Worm (Caenorhabditis elegans) whole organism, early embryonic: Measurements from ENCODE around the gene aakg-1.
A peak's percentile ranks its signal among the peaks of the same experiment; 100 is the strongest.

Experiments
- B0310.2 ChIP-seq: sonication (generic microtip); optimal IDR thresholded peaks from 2 replicates; lab custom pipeline; 2016; ENCODE audit warnings: mild to moderate bottlenecking, missing genetic modification characterization, missing compliant biosample characterization
- F13C5.2 ChIP-seq: sonication (generic microtip); optimal IDR thresholded peaks from 2 replicates; lab custom pipeline; 2017; ENCODE audit warnings: mild to moderate bottlenecking, missing genetic modification characterization, inconsistent platforms, missing compliant biosample characterization
- aly-1 ChIP-seq: sonication (generic microtip); optimal IDR thresholded peaks from 2 replicates; lab custom pipeline; 2016; ENCODE audit warnings: missing genetic modification characterization, missing compliant biosample characterization
- ama-1 ChIP-seq: fragments of 150-350 bp; optimal IDR thresholded peaks from 2 replicates; lab custom pipeline; 2014
- ceh-13 ChIP-seq: fragments of 200-800 bp; sonication (Bioruptor generic); optimal IDR thresholded peaks from 2 replicates; lab custom pipeline; 2018; ENCODE audit warnings: mild to moderate bottlenecking, missing genetic modification characterization, missing compliant biosample characterization
- ceh-36 ChIP-seq: sonication (generic microtip); optimal IDR thresholded peaks from 2 replicates; lab custom pipeline; 2016; ENCODE audit warnings: missing genetic modification characterization, inconsistent platforms, missing compliant biosample characterization
- ets-7 ChIP-seq: sonication (generic microtip); optimal IDR thresholded peaks from 2 replicates; lab custom pipeline; 2016; ENCODE audit warnings: missing genotype, missing genetic modification characterization, missing compliant biosample characterization
- flt-1 ChIP-seq: fragments of 200-800 bp; sonication (Bioruptor generic); IDR thresholded peaks from 2 replicates; pipeline ENCODE4 v1.3.6; 2022; ENCODE audit warnings: missing genetic modification characterization, missing compliant biosample characterization
- hmbx-1 ChIP-seq: sonication (generic microtip); optimal IDR thresholded peaks from 2 replicates; lab custom pipeline; 2016; ENCODE audit warnings: mild to moderate bottlenecking, missing genetic modification characterization, missing compliant biosample characterization
- hmg-4 ChIP-seq: fragments of 200-800 bp; sonication (Bioruptor generic); optimal IDR thresholded peaks from 2 replicates; lab custom pipeline; 2018; ENCODE audit warnings: mild to moderate bottlenecking, missing genetic modification characterization, missing compliant biosample characterization
- hnd-1 ChIP-seq: sonication (generic microtip); optimal IDR thresholded peaks from 2 replicates; lab custom pipeline; 2016; ENCODE audit warnings: missing genetic modification characterization, missing compliant biosample characterization
- pes-1 ChIP-seq: fragments of 200-800 bp; sonication (Bioruptor generic); IDR thresholded peaks from 2 replicates; pipeline ENCODE4 v1.3.6; 2022; ENCODE audit warnings: missing genetic modification reagents, missing genetic modification characterization, missing compliant biosample characterization
- scrt-1 ChIP-seq: fragments of 200-800 bp; sonication (Bioruptor generic); IDR thresholded peaks from 2 replicates; pipeline ENCODE4 v1.3.6; 2022; ENCODE audit warnings: missing genetic modification characterization, missing compliant biosample characterization
- sea-1 ChIP-seq: fragments of 200-800 bp; sonication (Bioruptor generic); conservative IDR thresholded peaks from 2 replicates; pipeline ENCODE4 v1.3.6; 2022; ENCODE audit warnings: missing genetic modification characterization, missing compliant biosample characterization
- tbx-11 ChIP-seq: fragments of 200-800 bp; sonication (Bioruptor generic); IDR thresholded peaks from 2 replicates; pipeline ENCODE4 v1.3.6; 2022; ENCODE audit warnings: missing genetic modification characterization, missing compliant biosample characterization
- tbx-37 ChIP-seq: fragments of 200-800 bp; sonication (Bioruptor generic); conservative IDR thresholded peaks from 2 replicates; pipeline ENCODE4 v1.3.6; 2022; ENCODE audit warnings: missing genetic modification reagents, missing genetic modification characterization, missing compliant biosample characterization
- tra-4 ChIP-seq: sonication (generic microtip); optimal IDR thresholded peaks from 2 replicates; lab custom pipeline; 2017; ENCODE audit warnings: missing genetic modification characterization, missing compliant biosample characterization

aakg-1 gene

DNA sequence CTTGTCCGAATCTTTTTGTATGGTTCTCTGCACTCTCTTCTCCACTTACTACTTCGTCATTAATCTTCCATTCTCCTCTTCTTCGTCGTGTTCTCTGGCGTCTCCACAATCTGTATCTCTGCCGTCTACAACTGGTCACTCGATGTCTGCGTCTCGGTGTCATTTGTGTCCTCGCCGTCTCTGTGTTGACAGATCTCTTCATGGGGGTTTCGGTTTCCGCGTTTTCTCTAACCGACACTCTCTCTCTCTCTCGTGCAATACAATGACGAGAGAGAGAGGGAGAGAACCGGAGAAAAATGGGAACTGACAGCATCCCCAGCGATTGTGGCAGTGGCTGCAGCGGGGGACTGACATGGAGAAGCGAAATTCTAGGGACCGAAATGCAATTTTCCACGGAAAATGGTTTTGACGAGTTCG lies 37.3 kb upstream of the aakg-1 start:
- TF ChIP-seq tbx-37 (no peak), B0310.2 (tag; lab: Kevin White, UChicago) (no peak), hmbx-1 (no peak), flt-1 (GFP tag; lab: Robert Waterston, UW) (peak; percentile 60; the same call in 1 of the 2 replicates), F13C5.2 (tag; lab: Kevin White, UChicago) (peak; percentile 58), ets-7 (tag; lab: Kevin White, UChicago) (peak; percentile 51), pes-1 (GFP tag; lab: Robert Waterston, UW) (no peak), ceh-13 (GFP tag; lab: Kevin White, UChicago) (no peak), tbx-11 (GFP tag; lab: Robert Waterston, UW) (no peak), tra-4 (tag; lab: Kevin White, UChicago) (no peak), ceh-36 (tag; lab: Kevin White, UChicago) (peak; percentile 27), ama-1 (lab: Kevin White, UChicago) (no peak), sea-1 (GFP tag; lab: Robert Waterston, UW) (no peak), scrt-1 (GFP tag; lab: Robert Waterston, UW) (no peak), aly-1 (peak; percentile 43), hmg-4 (GFP tag; lab: Kevin White, UChicago) (peak; percentile 32)

DNA sequence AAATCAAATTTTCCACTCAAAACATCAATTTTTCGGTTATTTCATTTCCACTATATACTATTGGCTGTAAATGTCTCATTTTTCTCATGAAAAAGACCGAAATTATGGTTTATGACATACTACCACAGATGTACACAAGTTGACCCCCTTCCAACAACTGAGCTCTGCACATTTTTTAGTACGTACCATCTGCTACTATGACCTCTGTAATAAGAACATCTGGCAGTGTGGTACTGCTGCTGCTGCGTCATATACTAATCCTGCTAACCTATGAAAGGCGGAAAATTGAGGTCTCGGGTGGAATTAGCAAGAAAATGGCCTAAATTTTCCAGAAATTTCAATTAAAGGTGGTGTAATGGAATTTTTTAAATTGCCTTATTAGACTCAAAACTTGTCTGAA lies 36.2 kb upstream of the aakg-1 start:
- no peak for TF ChIP-seq ets-7 (tag; lab: Kevin White, UChicago)
- TF ChIP-seq pes-1 (GFP tag; lab: Robert Waterston, UW), result no peak
- no peak for TF ChIP-seq hnd-1 (tag; lab: Kevin White, UChicago)
- TF ChIP-seq tra-4 (tag; lab: Kevin White, UChicago), result no peak

DNA sequence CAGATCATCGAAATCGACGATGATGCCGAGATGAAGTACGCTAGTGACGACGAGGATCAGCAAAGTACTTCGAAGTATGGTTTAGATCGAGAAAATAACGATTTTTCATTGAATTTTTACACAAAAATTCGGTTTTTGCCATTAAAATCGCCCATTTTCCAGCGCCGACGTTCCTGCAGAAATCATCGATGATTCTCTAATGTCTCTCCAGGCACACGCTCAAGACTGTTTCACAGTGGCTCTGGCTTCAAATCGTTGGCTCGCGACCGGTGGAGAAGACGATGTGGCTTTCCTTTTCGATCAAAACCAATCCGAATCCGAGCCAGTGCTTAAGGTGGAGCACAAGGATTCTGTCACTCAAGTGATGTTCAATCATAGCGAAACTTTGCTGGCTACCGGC lies 34.2 kb upstream of the aakg-1 start:
- peak; percentile 20 for TF ChIP-seq hmg-4 (GFP tag; lab: Kevin White, UChicago)
- TF ChIP-seq tbx-11 (GFP tag; lab: Robert Waterston, UW), result no peak
- no peak for TF ChIP-seq F13C5.2 (tag; lab: Kevin White, UChicago)
- TF ChIP-seq aly-1, result no peak
- no peak for TF ChIP-seq ets-7 (tag; lab: Kevin White, UChicago)

DNA sequence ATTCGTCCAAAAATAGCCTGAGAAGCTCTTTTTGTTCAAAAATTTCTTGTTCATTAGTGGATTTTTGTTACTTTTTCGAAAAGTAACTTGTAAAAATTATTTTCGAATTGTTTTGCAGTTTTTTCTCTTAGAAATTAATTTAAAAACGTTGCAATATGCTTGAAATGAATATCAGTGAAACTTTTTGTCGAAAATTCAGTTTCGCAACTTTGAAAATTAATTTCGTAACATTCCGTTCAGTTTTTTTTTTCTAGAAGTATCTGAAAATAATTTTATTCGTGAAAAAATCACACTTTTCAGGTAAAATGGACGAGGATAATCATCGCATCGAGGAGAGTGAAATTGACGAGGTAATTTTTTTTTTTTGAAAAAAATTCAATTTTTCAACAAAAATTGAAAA lies 33.8 kb upstream of the aakg-1 start, which contains the start of gene Y111B2A.12:
Gene Y111B2A.12 (plus strand): TSS at position 301 of the 400 bp plus-strand sequence.
- no peak for TF ChIP-seq hmg-4 (GFP tag; lab: Kevin White, UChicago)
- TF ChIP-seq ceh-13 (GFP tag; lab: Kevin White, UChicago), result no peak
- TF ChIP-seq tbx-11 (GFP tag; lab: Robert Waterston, UW), result no peak
- TF ChIP-seq F13C5.2 (tag; lab: Kevin White, UChicago), result no peak
- no peak for TF ChIP-seq pes-1 (GFP tag; lab: Robert Waterston, UW)
- TF ChIP-seq tbx-37, result no peak
- TF ChIP-seq flt-1 (GFP tag; lab: Robert Waterston, UW), result no peak
- TF ChIP-seq ets-7 (tag; lab: Kevin White, UChicago), result no peak
- TF ChIP-seq hnd-1 (tag; lab: Kevin White, UChicago), result no peak
- no peak for TF ChIP-seq tra-4 (tag; lab: Kevin White, UChicago)
- no peak for TF ChIP-seq hmbx-1
- no peak for TF ChIP-seq ama-1 (lab: Kevin White, UChicago)
- TF ChIP-seq scrt-1 (GFP tag; lab: Robert Waterston, UW), result no peak
- no peak for TF ChIP-seq B0310.2 (tag; lab: Kevin White, UChicago)
- no peak for TF ChIP-seq aly-1
- no peak for TF ChIP-seq ceh-36 (tag; lab: Kevin White, UChicago)
- TF ChIP-seq sea-1 (GFP tag; lab: Robert Waterston, UW), result no peak

DNA sequence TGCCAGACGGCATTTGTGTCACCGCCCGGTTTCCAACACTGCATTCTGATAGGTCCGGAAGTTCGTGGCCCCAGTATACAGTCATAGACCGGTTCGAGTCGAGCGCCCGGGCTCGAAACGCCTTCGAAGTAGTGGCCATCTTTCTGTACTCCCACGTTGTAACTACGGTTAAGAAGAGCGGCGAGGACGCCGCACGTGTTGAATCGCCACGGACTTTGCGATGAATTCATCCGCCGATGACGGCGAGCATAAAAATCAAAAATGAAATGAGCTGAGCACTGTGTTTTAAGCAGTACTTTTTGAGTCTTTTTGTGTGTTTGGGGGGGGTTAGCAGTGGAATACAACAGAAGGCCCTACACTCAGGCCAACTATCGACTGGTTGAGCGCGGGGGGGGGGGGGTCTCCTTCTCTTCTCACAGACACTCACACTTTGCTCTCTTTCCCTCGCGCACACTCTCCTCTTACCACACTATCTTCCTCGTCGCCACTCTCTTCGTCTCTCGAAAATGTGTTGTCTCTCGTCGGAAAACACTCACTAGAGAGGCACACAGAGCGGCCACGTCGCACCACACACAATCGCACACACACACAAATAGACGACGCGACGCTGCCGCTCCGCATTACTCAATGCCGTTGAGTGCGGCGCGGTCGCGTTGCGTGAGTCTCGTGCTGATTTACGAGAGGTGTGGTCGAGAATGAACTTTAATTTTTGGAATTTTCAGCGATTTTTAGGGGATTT lies 33.2 kb upstream of the aakg-1 start, which contains the start of gene epc-1:
Gene epc-1 (minus strand): TSS at position 367 of the 739 bp plus-strand sequence.
- no peak; the same call in 1 of the 2 replicates for TF ChIP-seq pes-1 (GFP tag; lab: Robert Waterston, UW)
- no peak for TF ChIP-seq sea-1 (GFP tag; lab: Robert Waterston, UW)
- no peak for TF ChIP-seq tbx-37
- TF ChIP-seq F13C5.2 (tag; lab: Kevin White, UChicago), result peak; percentile 18
- no peak for TF ChIP-seq hmbx-1
- no peak for TF ChIP-seq hnd-1 (tag; lab: Kevin White, UChicago)
- TF ChIP-seq scrt-1 (GFP tag; lab: Robert Waterston, UW), result 0 out of 2 replicates have a peak, but pooled peaks have one; percentile 28
- no peak for TF ChIP-seq ceh-13 (GFP tag; lab: Kevin White, UChicago)
- TF ChIP-seq hmg-4 (GFP tag; lab: Kevin White, UChicago), result peak; percentile 65
- TF ChIP-seq ama-1 (lab: Kevin White, UChicago), result peak; percentile 78
- TF ChIP-seq tbx-11 (GFP tag; lab: Robert Waterston, UW), result no peak
- peak; percentile 40 for TF ChIP-seq ceh-36 (tag; lab: Kevin White, UChicago)
- peak; percentile 38 for TF ChIP-seq B0310.2 (tag; lab: Kevin White, UChicago)
- TF ChIP-seq aly-1, result no peak
- TF ChIP-seq flt-1 (GFP tag; lab: Robert Waterston, UW), result peak; percentile 5; the same call in 1 of the 2 replicates

DNA sequence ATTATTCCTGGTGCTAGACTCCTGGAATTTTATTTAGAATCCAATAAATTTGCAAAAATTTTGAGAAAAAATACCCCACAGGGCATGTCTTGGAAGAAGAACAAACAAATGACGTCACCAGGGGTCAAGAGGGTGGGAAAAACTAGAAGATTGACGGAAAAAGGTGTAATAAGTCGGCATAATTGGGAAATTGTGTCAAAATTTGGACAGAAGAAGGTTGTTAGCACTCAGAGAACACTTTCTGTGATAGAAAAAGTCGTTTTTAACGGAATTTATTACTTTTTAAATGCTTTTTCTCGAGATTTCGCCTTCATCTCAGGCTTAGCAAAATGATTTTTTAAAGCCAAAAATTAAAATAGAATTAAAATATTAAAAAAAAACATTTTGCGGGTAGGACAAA lies 32.1 kb upstream of the aakg-1 start:
- TF ChIP-seq B0310.2 (tag; lab: Kevin White, UChicago) (peak; percentile 7), scrt-1 (GFP tag; lab: Robert Waterston, UW) (no peak), flt-1 (GFP tag; lab: Robert Waterston, UW) (no peak)

DNA sequence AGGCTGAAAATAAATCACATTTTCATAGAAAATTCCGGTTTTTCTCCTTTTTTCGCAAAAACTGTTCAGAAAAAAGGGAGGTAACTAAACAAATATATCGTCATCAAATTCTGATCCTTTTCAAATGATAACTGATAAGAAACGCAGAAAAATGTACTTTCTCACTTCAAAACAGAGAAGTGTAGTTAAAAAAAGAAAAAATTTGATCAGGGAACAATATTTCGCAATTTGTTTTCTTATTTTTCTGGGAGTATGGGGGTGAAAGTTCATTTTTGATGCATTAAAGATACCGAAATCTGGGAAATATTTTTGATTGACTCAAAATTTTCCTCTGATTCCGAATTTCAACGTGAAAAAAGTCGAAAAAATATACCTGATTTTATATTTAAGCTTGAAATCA lies 31.0 kb upstream of the aakg-1 start:
- no peak for TF ChIP-seq pes-1 (GFP tag; lab: Robert Waterston, UW)
- TF ChIP-seq ets-7 (tag; lab: Kevin White, UChicago), result no peak
- TF ChIP-seq tra-4 (tag; lab: Kevin White, UChicago), result no peak
- TF ChIP-seq scrt-1 (GFP tag; lab: Robert Waterston, UW), result no peak
